Worm (Caenorhabditis elegans) whole organism, early embryonic: ENCODE data around the gene H06H21.11.

Experiments used
- B0310.2 ChIP-seq: sonication (generic microtip); optimal IDR thresholded peaks from 2 replicates; lab custom pipeline; 2016; ENCODE audit warnings: mild to moderate bottlenecking, missing genetic modification characterization, missing compliant biosample characterization
- F13C5.2 ChIP-seq: sonication (generic microtip); optimal IDR thresholded peaks from 2 replicates; lab custom pipeline; 2017; ENCODE audit warnings: mild to moderate bottlenecking, missing genetic modification characterization, inconsistent platforms, missing compliant biosample characterization
- ama-1 ChIP-seq: fragments of 150-350 bp; optimal IDR thresholded peaks from 2 replicates; lab custom pipeline; 2014
- ceh-13 ChIP-seq: fragments of 200-800 bp; sonication (Bioruptor generic); optimal IDR thresholded peaks from 2 replicates; lab custom pipeline; 2018; ENCODE audit warnings: mild to moderate bottlenecking, missing genetic modification characterization, missing compliant biosample characterization
- ceh-36 ChIP-seq: sonication (generic microtip); optimal IDR thresholded peaks from 2 replicates; lab custom pipeline; 2016; ENCODE audit warnings: missing genetic modification characterization, inconsistent platforms, missing compliant biosample characterization
- flt-1 ChIP-seq: fragments of 200-800 bp; sonication (Bioruptor generic); IDR thresholded peaks from 2 replicates; pipeline ENCODE4 v1.3.6; 2022; ENCODE audit warnings: missing genetic modification characterization, missing compliant biosample characterization
- hnd-1 ChIP-seq: sonication (generic microtip); optimal IDR thresholded peaks from 2 replicates; lab custom pipeline; 2016; ENCODE audit warnings: missing genetic modification characterization, missing compliant biosample characterization
- sea-1 ChIP-seq: fragments of 200-800 bp; sonication (Bioruptor generic); conservative IDR thresholded peaks from 2 replicates; pipeline ENCODE4 v1.3.6; 2022; ENCODE audit warnings: missing genetic modification characterization, missing compliant biosample characterization
- tbx-11 ChIP-seq: fragments of 200-800 bp; sonication (Bioruptor generic); IDR thresholded peaks from 2 replicates; pipeline ENCODE4 v1.3.6; 2022; ENCODE audit warnings: missing genetic modification characterization, missing compliant biosample characterization
- tbx-37 ChIP-seq: fragments of 200-800 bp; sonication (Bioruptor generic); conservative IDR thresholded peaks from 2 replicates; pipeline ENCODE4 v1.3.6; 2022; ENCODE audit warnings: missing genetic modification reagents, missing genetic modification characterization, missing compliant biosample characterization
- tra-4 ChIP-seq: sonication (generic microtip); optimal IDR thresholded peaks from 2 replicates; lab custom pipeline; 2017; ENCODE audit warnings: missing genetic modification characterization, missing compliant biosample characterization

DNA sequence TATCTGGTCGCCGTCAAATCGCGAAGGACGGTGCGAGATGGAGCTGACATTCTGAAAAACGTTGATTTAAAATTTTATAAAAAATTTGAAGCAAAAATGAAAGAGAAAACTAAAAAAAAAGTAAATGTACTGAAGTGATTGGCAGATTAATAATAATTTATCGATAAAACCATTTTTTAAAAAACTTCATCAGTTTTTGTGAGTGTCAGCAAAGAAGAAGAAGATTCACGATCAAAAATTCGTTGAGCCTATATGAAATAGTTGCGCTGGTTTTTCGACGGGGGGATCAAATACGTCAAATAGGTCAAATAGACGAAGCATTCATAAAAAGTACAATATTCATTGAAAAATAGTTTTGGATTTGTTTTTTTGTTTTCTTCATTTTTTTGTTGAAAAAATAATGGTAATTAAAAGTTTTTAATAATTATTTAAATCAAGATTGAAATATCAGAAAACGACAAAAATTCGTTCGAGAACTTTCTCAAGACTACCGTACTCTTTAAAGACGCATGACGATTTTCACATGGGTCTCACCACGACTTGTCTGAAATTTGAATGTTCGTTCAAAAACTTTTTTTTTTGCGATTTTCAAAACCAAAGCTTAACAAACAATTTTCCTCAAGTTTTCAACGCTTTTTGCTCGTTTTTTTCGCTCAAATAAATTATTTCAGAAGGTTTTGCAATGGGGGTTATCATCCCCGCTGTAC lies 46.6 kb downstream of the H06H21.11 start, which contains the start of the genes memi-1 and cyp-31A3:
- TF ChIP-seq B0310.2 (tag; lab: Kevin White, UChicago) = no peak
- no peak for TF ChIP-seq ceh-13 (GFP tag; lab: Kevin White, UChicago)
- no peak for TF ChIP-seq ama-1 (lab: Kevin White, UChicago)
- TF ChIP-seq tbx-11 (GFP tag; lab: Robert Waterston, UW) = no peak
- TF ChIP-seq tbx-37 (GFP tag; lab: Robert Waterston, UW) = no peak
- no peak for TF ChIP-seq sea-1
- no peak for TF ChIP-seq F13C5.2 (tag; lab: Kevin White, UChicago)
- TF ChIP-seq tra-4 (tag; lab: Kevin White, UChicago) = no peak
- TF ChIP-seq flt-1 (GFP tag; lab: Robert Waterston, UW) = no peak
- no peak for TF ChIP-seq hnd-1 (tag; lab: Kevin White, UChicago)
- TF ChIP-seq ceh-36 (tag; lab: Kevin White, UChicago) = no peak
